Worm (Caenorhabditis elegans): ENCODE results near the gene C41H7.2.

DNA sequence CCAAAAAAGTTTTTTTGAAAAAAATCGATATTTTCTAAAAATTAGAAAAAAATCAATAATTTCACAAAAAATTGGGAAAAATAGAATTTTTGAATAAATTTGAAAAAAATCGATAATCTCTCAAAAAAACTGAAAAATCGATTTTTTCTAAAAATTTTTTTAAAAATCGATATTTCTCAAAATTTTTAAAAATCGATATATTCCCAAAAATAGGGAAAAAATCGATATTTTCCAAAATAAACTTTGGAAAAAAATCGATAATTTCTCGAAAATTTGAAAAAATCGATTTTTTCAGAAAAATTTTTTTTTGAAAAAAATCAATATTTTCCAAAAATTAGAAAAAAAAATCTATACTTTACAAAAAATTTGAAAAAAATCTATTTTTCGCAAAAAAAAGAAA, 50.0 kb downstream of the C41H7.2 start:
- TF ChIP-seq dpl-1 (GFP tag; optimal IDR thresholded peaks at IDR 0.05) (no peak), unc-130 (GFP tag; optimal IDR thresholded peaks at IDR 0.05) (no peak), fos-1 (tag; optimal IDR thresholded peaks at IDR 0.05) (no peak), fkh-10 (GFP tag; optimal IDR thresholded peaks at IDR 0.05) (no peak), pha-4 (GFP tag; IDR thresholded peaks at IDR 0.05) (no peak), pha-4 (tag; optimal IDR thresholded peaks at IDR 0.05) (no peak), ceh-62 (tag; optimal IDR thresholded peaks at IDR 0.05) (no peak), lsy-2 (tag; optimal IDR thresholded peaks at IDR 0.05) (no peak), unc-62 (GFP tag; optimal IDR thresholded peaks at IDR 0.05 in 1 of 2) (no peak), unc-62 (tag; optimal IDR thresholded peaks at IDR 0.05) (no peak), skn-1 (tag; optimal IDR thresholded peaks at IDR 0.05) (no peak), zag-1 (tag; optimal IDR thresholded peaks at IDR 0.05) (no peak), gei-8 (GFP tag; optimal IDR thresholded peaks at IDR 0.05) (no peak), nhr-6 (tag; optimal IDR thresholded peaks at IDR 0.05) (no peak), jun-1 (tag; optimal IDR thresholded peaks at IDR 0.05) (no peak), mxl-3 (GFP tag; optimal IDR thresholded peaks at IDR 0.05) (no peak)

All from whole organism, L4 larva.